Fruit fly (Drosophila melanogaster) whole organism, embryonic: Measurements from ENCODE around the gene CG13876.
A peak's percentile ranks its signal among the peaks of the same experiment; 100 is the strongest.

Experiments used
- C15 ChIP-seq: fragments of 200-800 bp; sonication (Bioruptor generic); IDR thresholded peaks from 3 replicates; pipeline ENCODE4 v1.3.6; 2022; ENCODE audit warnings: missing biosample characterization, missing genetic modification characterization
- CG10209 ChIP-seq: fragments of 200-800 bp; sonication (Bioruptor generic); optimal IDR thresholded peaks from 3 replicates; lab custom pipeline; 2017; ENCODE audit warnings: missing biosample characterization, mild to moderate bottlenecking, missing genetic modification characterization, missing genetic modification reagents
- CG10321 ChIP-seq: fragments of 200-800 bp; sonication (Bioruptor generic); IDR thresholded peaks from 2 replicates; pipeline ENCODE4 v1.3.6; 2022; ENCODE audit warnings: missing biosample characterization, missing genetic modification characterization
- CG12744 ChIP-seq: fragments of 200-800 bp; sonication (Bioruptor generic); optimal IDR thresholded peaks from 2 replicates; lab custom pipeline; 2016; ENCODE audit warnings: missing biosample characterization, missing genetic modification characterization
- CG13424 ChIP-seq: fragments of 200-800 bp; sonication (Bioruptor generic); optimal IDR thresholded peaks from 2 replicates; lab custom pipeline; 2019; ENCODE audit warnings: missing biosample characterization, mild to moderate bottlenecking, missing genetic modification characterization, moderate library complexity
- CG14860 ChIP-seq: fragments of 200-800 bp; sonication (Bioruptor generic); IDR thresholded peaks from 3 replicates; pipeline ENCODE4 v1.3.6; 2022; ENCODE audit warnings: missing biosample characterization, missing genetic modification characterization; ENCODE audit not compliant: partially characterized antibody
- CG15601 ChIP-seq: fragments of 200-800 bp; sonication (Bioruptor generic); optimal IDR thresholded peaks from 3 replicates; lab custom pipeline; 2019; ENCODE audit warnings: missing biosample characterization, mild to moderate bottlenecking, missing genetic modification characterization, moderate library complexity
- CG17802 ChIP-seq: fragments of 200-800 bp; sonication (Bioruptor generic); optimal IDR thresholded peaks from 2 replicates; lab custom pipeline; 2018; ENCODE audit warnings: missing biosample characterization, mild to moderate bottlenecking, missing genetic modification characterization, moderate library complexity
- CG3163 ChIP-seq: fragments of 200-800 bp; sonication (Bioruptor generic); optimal IDR thresholded peaks from 3 replicates; lab custom pipeline; 2016; ENCODE audit warnings: missing biosample characterization, missing genetic modification characterization
- CG33557 ChIP-seq: fragments of 200-800 bp; sonication (Bioruptor generic); optimal IDR thresholded peaks from 2 replicates; lab custom pipeline; 2019; ENCODE audit warnings: missing biosample characterization, mild to moderate bottlenecking, missing genetic modification characterization, moderate library complexity
- CG4404 ChIP-seq: fragments of 200-800 bp; sonication (Bioruptor generic); IDR thresholded peaks from 2 replicates; pipeline ENCODE4 v1.3.6; 2022; ENCODE audit warnings: missing biosample characterization, missing genetic modification characterization
- CG4730 ChIP-seq: fragments of 200-800 bp; sonication (Bioruptor generic); IDR thresholded peaks from 2 replicates; pipeline ENCODE4 v1.3.6; 2022; ENCODE audit warnings: missing biosample characterization, missing genetic modification characterization
- CG7928 ChIP-seq: fragments of 200-800 bp; sonication (Bioruptor generic); optimal IDR thresholded peaks from 2 replicates; lab custom pipeline; 2017; ENCODE audit warnings: missing biosample characterization, mild to moderate bottlenecking, missing genetic modification characterization
- CTCF ChIP-seq: fragments of 200-800 bp; sonication (Bioruptor generic); optimal IDR thresholded peaks from 2 replicates; lab custom pipeline; 2017; ENCODE audit warnings: missing biosample characterization, mild to moderate bottlenecking, missing genetic modification characterization, moderate library complexity
- Chrac-16 ChIP-seq: fragments of 200-800 bp; sonication (Bioruptor generic); optimal IDR thresholded peaks from 3 replicates; lab custom pipeline; 2016; ENCODE audit warnings: missing biosample characterization, missing genetic modification characterization
- Deaf1 ChIP-seq: fragments of 200-800 bp; optimal IDR thresholded peaks from 3 replicates; lab custom pipeline; 2019; ENCODE audit warnings: missing biosample characterization, mild to moderate bottlenecking, missing genetic modification characterization, moderate library complexity
- Dfd ChIP-seq, 2 experiments: fragments of >200 bp; optimal IDR thresholded peaks; 2 replicates each; lab custom pipeline; 2017; ENCODE audit warnings: missing biosample characterization in 2 of 2, missing genetic modification characterization in 2 of 2
- Ets65A ChIP-seq: fragments of 200-800 bp; sonication (Bioruptor generic); peaks from one replicate; lab custom pipeline; 2016; ENCODE audit warnings: missing biosample characterization, missing genetic modification characterization
- Mes4 ChIP-seq: fragments of 200-800 bp; sonication (Bioruptor generic); optimal IDR thresholded peaks from 2 replicates; lab custom pipeline; 2016; ENCODE audit warnings: missing biosample characterization, missing genetic modification characterization
- Neu2 ChIP-seq: fragments of 200-800 bp; sonication (Bioruptor generic); optimal IDR thresholded peaks from 3 replicates; lab custom pipeline; 2016; ENCODE audit warnings: missing biosample characterization, missing genetic modification characterization, borderline replicate concordance
- Ravus ChIP-seq: fragments of 200-800 bp; sonication (Bioruptor generic); IDR thresholded peaks from 2 replicates; pipeline ENCODE4 v1.3.6; 2022; ENCODE audit warnings: missing biosample characterization, missing genetic modification characterization
- Sox102F ChIP-seq: fragments of 200-800 bp; sonication (Bioruptor generic); optimal IDR thresholded peaks from 2 replicates; lab custom pipeline; 2018; ENCODE audit warnings: missing biosample characterization, mild to moderate bottlenecking, missing genetic modification characterization, moderate library complexity
- Tbp ChIP-seq: fragments of >200 bp; optimal IDR thresholded peaks from 2 replicates; lab custom pipeline; 2018; ENCODE audit warnings: missing biosample characterization, missing genetic modification characterization
- al ChIP-seq: fragments of 200-800 bp; sonication (Bioruptor generic); IDR thresholded peaks from 2 replicates; pipeline ENCODE4 v1.3.6; 2022; ENCODE audit warnings: missing biosample characterization, missing genetic modification characterization
- ato ChIP-seq: fragments of 200-800 bp; sonication (Bioruptor generic); IDR thresholded peaks from 2 replicates; pipeline ENCODE4 v1.3.6; 2022; ENCODE audit warnings: missing biosample characterization, missing genetic modification characterization; ENCODE audit not compliant: partially characterized antibody
- bbx ChIP-seq: fragments of 200-800 bp; sonication (Bioruptor generic); IDR thresholded peaks from 2 replicates; pipeline ENCODE4 v1.3.6; 2022; ENCODE audit warnings: missing biosample characterization, missing genetic modification characterization; ENCODE audit not compliant: partially characterized antibody
- bigmax ChIP-seq: fragments of 200-800 bp; sonication (Bioruptor generic); optimal IDR thresholded peaks from 2 replicates; lab custom pipeline; 2018; ENCODE audit warnings: missing biosample characterization, mild to moderate bottlenecking, missing genetic modification characterization
- chif ChIP-seq, 2 experiments: fragments of 200-800 bp; sonication (Bioruptor generic); optimal IDR thresholded peaks; 3 replicates each; lab custom pipeline; 2016; ENCODE audit warnings: missing biosample characterization in 2 of 2, missing genetic modification characterization in 2 of 2
- chm ChIP-seq: fragments of 200-800 bp; sonication (Bioruptor generic); IDR thresholded peaks from 2 replicates; pipeline ENCODE4 v1.3.6; 2022; ENCODE audit warnings: missing biosample characterization, missing genetic modification characterization
- crol ChIP-seq: fragments of 200-800 bp; sonication (Bioruptor generic); IDR thresholded peaks from 2 replicates; pipeline ENCODE4 v1.3.6; 2022; ENCODE audit warnings: missing biosample characterization, missing genetic modification characterization
- crp ChIP-seq, 2 experiments: fragments of 200-800 bp; sonication (Bioruptor generic); optimal IDR thresholded peaks; 2 replicates in 1 of 2; 3 replicates in 1 of 2; lab custom pipeline; 2017; ENCODE audit warnings: missing biosample characterization in 2 of 2, missing genetic modification characterization in 2 of 2, mild to moderate bottlenecking in 1 of 2, moderate library complexity in 1 of 2
- ewg ChIP-seq: fragments of 200-800 bp; sonication (Bioruptor generic); optimal IDR thresholded peaks from 3 replicates; lab custom pipeline; 2017; ENCODE audit warnings: mild to moderate bottlenecking, missing biosample characterization, missing genetic modification reagents, missing genetic modification characterization
- fu2 ChIP-seq: fragments of 200-800 bp; sonication (Bioruptor generic); optimal IDR thresholded peaks from 2 replicates; lab custom pipeline; 2016; ENCODE audit warnings: missing biosample characterization, missing genetic modification characterization
- gcm ChIP-seq: fragments of 200-800 bp; sonication (Bioruptor generic); optimal IDR thresholded peaks from 2 replicates; lab custom pipeline; 2019; ENCODE audit warnings: missing biosample characterization, mild to moderate bottlenecking, missing genetic modification characterization, moderate library complexity
- gsb ChIP-seq: fragments of 200-800 bp; sonication (Bioruptor generic); IDR thresholded peaks from 2 replicates; pipeline ENCODE4 v1.3.6; 2022; ENCODE audit warnings: missing biosample characterization, missing genetic modification characterization
- gt ChIP-seq: fragments of 200-800 bp; sonication (Bioruptor generic); IDR thresholded peaks from 2 replicates; pipeline ENCODE4 v1.3.6; 2022; ENCODE audit warnings: missing biosample characterization, missing genetic modification characterization
- h ChIP-seq: fragments of >200 bp; optimal IDR thresholded peaks from 2 replicates; lab custom pipeline; 2017
- ham ChIP-seq: fragments of 200-800 bp; sonication (Bioruptor generic); IDR thresholded peaks from 2 replicates; pipeline ENCODE4 v1.3.6; 2022; ENCODE audit warnings: missing biosample characterization, missing genetic modification characterization
- jigr1 ChIP-seq: fragments of 200-800 bp; sonication (Bioruptor generic); IDR thresholded peaks from 3 replicates; pipeline ENCODE4 v1.3.6; 2022; ENCODE audit warnings: missing biosample characterization, missing genetic modification characterization
- nmo ChIP-seq: fragments of 200-800 bp; sonication (Bioruptor generic); optimal IDR thresholded peaks from 2 replicates; lab custom pipeline; 2018; ENCODE audit warnings: missing biosample characterization, mild to moderate bottlenecking, missing genetic modification characterization, moderate library complexity
- oc ChIP-seq: fragments of 200-800 bp; sonication (Bioruptor generic); optimal IDR thresholded peaks from 2 replicates; lab custom pipeline; 2018; ENCODE audit warnings: missing biosample characterization, mild to moderate bottlenecking, missing genetic modification characterization, moderate library complexity
- pfk ChIP-seq: fragments of 200-800 bp; sonication (Bioruptor generic); optimal IDR thresholded peaks from 2 replicates; lab custom pipeline; 2018; ENCODE audit warnings: missing biosample characterization, mild to moderate bottlenecking, missing genetic modification characterization, moderate library complexity
- run ChIP-seq: fragments of 200-800 bp; sonication (Bioruptor generic); optimal IDR thresholded peaks from 3 replicates; lab custom pipeline; 2018; ENCODE audit warnings: missing biosample characterization, mild to moderate bottlenecking, missing genetic modification characterization
- ssp ChIP-seq: fragments of 200-800 bp; sonication (Bioruptor generic); IDR thresholded peaks from 2 replicates; pipeline ENCODE4 v1.3.6; 2022; ENCODE audit warnings: missing biosample characterization, missing genetic modification characterization
- tio ChIP-seq: fragments of 200-800 bp; sonication (Bioruptor generic); optimal IDR thresholded peaks from 2 replicates; lab custom pipeline; 2017; ENCODE audit warnings: missing biosample characterization, missing genetic modification characterization, inconsistent platforms
- ttk ChIP-seq: fragments of 200-800 bp; sonication (Bioruptor generic); IDR thresholded peaks from 2 replicates; pipeline ENCODE4 v2.1.2; 2022; ENCODE audit warnings: missing biosample characterization, missing genetic modification characterization
- twi ChIP-seq: fragments of 200-800 bp; optimal IDR thresholded peaks from 2 replicates; lab custom pipeline; 2019; ENCODE audit warnings: missing biosample characterization, mild to moderate bottlenecking, missing genetic modification characterization, moderate library complexity
- tx ChIP-seq: fragments of 200-800 bp; sonication (Bioruptor generic); optimal IDR thresholded peaks from 2 replicates; lab custom pipeline; 2016; ENCODE audit warnings: missing biosample characterization, missing genetic modification characterization
- vvl ChIP-seq: fragments of 200-800 bp; sonication (Bioruptor generic); IDR thresholded peaks from 2 replicates; pipeline ENCODE4 v1.3.6; 2022; ENCODE audit warnings: missing biosample characterization, missing genetic modification characterization
- wek ChIP-seq: fragments of 200-800 bp; sonication (Bioruptor generic); optimal IDR thresholded peaks from 3 replicates; lab custom pipeline; 2018; ENCODE audit warnings: missing biosample characterization, mild to moderate bottlenecking, missing genetic modification characterization, moderate library complexity
- z ChIP-seq: fragments of 200-800 bp; sonication (Bioruptor generic); IDR thresholded peaks from 3 replicates; pipeline ENCODE4 v1.3.6; 2022; ENCODE audit warnings: missing biosample characterization, missing genetic modification characterization

Gene CG13876

dm6 chr3L:205723-206284, at the start of gene CG13876, which contains the start of gene Gk1:
Gene CG13876, plus strand, starts transcription at chr3L:206134.
Gene Gk1, minus strand, starts transcription at chr3L:205844.
- TF ChIP-seq tio (GFP tag; lab: Kevin White, UChicago): no peak
- TF ChIP-seq Tbp: no peak
- peak; percentile 64; the same call in 2 of the 3 replicates for TF ChIP-seq jigr1 (GFP tag; lab: Robert Waterston, UW)
- TF ChIP-seq CG15601 (tag; lab: Kevin White, UChicago): no peak
- TF ChIP-seq crp (GFP tag; optimal IDR thresholded peaks at IDR 0.05; lab: Kevin White, UChicago): peak; percentile 33 to 88
- TF ChIP-seq CG14860 (GFP tag; lab: Robert Waterston, UW): no peak
- peak; percentile 89 for TF ChIP-seq al (GFP tag; lab: Robert Waterston, UW)
- peak; percentile 75 for TF ChIP-seq CG7928 (GFP tag; lab: Kevin White, UChicago)
- no peak for TF ChIP-seq tx
- peak; percentile 92 for TF ChIP-seq Ets65A (GFP tag; lab: Kevin White, UChicago)
- no peak for TF ChIP-seq CG3163 (GFP tag; lab: Kevin White, UChicago)
- TF ChIP-seq CG10209 (GFP tag; lab: Kevin White, UChicago): peak; percentile 95
- peak; percentile 71 for TF ChIP-seq gt
- peak; percentile 88 for TF ChIP-seq twi (tag; lab: Kevin White, UChicago)
- TF ChIP-seq ato (GFP tag; lab: Robert Waterston, UW): no peak
- TF ChIP-seq ewg (GFP tag; lab: Kevin White, UChicago): peak; percentile 81
- TF ChIP-seq z (GFP tag; lab: Robert Waterston, UW): 0 out of 3 replicates have a peak, but pooled peaks have one; percentile 36
- peak; percentile 93 for TF ChIP-seq ttk (GFP tag; lab: Robert Waterston, UW)
- TF ChIP-seq Deaf1: peak; percentile 85
- TF ChIP-seq Ravus (GFP tag; lab: Robert Waterston, UW): peak; percentile 77
- TF ChIP-seq Neu2: no peak
- TF ChIP-seq run (tag; lab: Kevin White, UChicago): peak; percentile 92
- peak in 1 of 2 experiments; percentile 44 for TF ChIP-seq chif (GFP tag; optimal IDR thresholded peaks at IDR 0.05; lab: Kevin White, UChicago)
- TF ChIP-seq Mes4: no peak
- peak; percentile 90 for TF ChIP-seq Chrac-16 (GFP tag; lab: Kevin White, UChicago)
- TF ChIP-seq CG17802 (tag; lab: Kevin White, UChicago): peak; percentile 53
- peak; percentile 97 for TF ChIP-seq nmo
- no peak for TF ChIP-seq Dfd (GFP tag; optimal IDR thresholded peaks at IDR 0.05; lab: Kevin White, UChicago)
- peak; percentile 65 for TF ChIP-seq CG10321 (GFP tag; lab: Robert Waterston, UW)
- TF ChIP-seq Sox102F (GFP tag; lab: Kevin White, UChicago): peak; percentile 97
- TF ChIP-seq CG4404: peak; percentile 65
- TF ChIP-seq ham (GFP tag; lab: Robert Waterston, UW): peak; percentile 71; the same call in 1 of the 2 replicates
- no peak for TF ChIP-seq h (lab: Kevin White, UChicago)
- TF ChIP-seq CG33557 (GFP tag; lab: Kevin White, UChicago): peak; percentile 92
- peak; percentile 84 for TF ChIP-seq gsb (GFP tag; lab: Robert Waterston, UW)
- peak; percentile 98 for TF ChIP-seq vvl
- peak; percentile 96 for TF ChIP-seq gcm (GFP tag; lab: Kevin White, UChicago)
- TF ChIP-seq C15 (GFP tag; lab: Robert Waterston, UW): peak; percentile 79; the same call in 1 of the 3 replicates
- peak; percentile 85 for TF ChIP-seq CG4730 (GFP tag; lab: Robert Waterston, UW)
- peak; percentile 98 for TF ChIP-seq CG13424 (tag; lab: Kevin White, UChicago)
- TF ChIP-seq CTCF: peak; percentile 25
- peak; percentile 66 for TF ChIP-seq pfk (GFP tag; lab: Kevin White, UChicago)
- TF ChIP-seq chm (GFP tag; lab: Robert Waterston, UW): peak; percentile 96
- TF ChIP-seq wek: peak; percentile 51
- peak; percentile 78 for TF ChIP-seq ssp
- TF ChIP-seq bbx: no peak
- peak; percentile 71 for TF ChIP-seq bigmax (GFP tag; lab: Kevin White, UChicago)
- TF ChIP-seq oc: peak; percentile 95
- TF ChIP-seq CG12744: peak; percentile 62
- peak; percentile 57 for TF ChIP-seq fu2 (GFP tag; lab: Kevin White, UChicago)
- TF ChIP-seq crol (GFP tag; lab: Robert Waterston, UW): peak; percentile 63
